Worm (Caenorhabditis elegans) whole organism, L1 larva: ENCODE measurements around the gene hsp-16.2.

ENCODE experiments used
- alr-1 ChIP-seq: fragments of 200-800 bp; sonication (Bioruptor generic); optimal IDR thresholded peaks from 2 replicates; lab custom pipeline; 2018; ENCODE audit warnings: borderline replicate concordance, mild to moderate bottlenecking, missing genetic modification characterization, missing compliant biosample characterization
- ama-1 ChIP-seq: fragments of 150-350 bp; optimal IDR thresholded peaks from 2 replicates; lab custom pipeline; 2014
- blmp-1 ChIP-seq: fragments of 150-350 bp; optimal IDR thresholded peaks from 2 replicates; lab custom pipeline; 2014; ENCODE audit warnings: missing biosample characterization, missing genetic modification characterization
- ceh-8 ChIP-seq: fragments of 200-800 bp; sonication (Bioruptor generic); optimal IDR thresholded peaks from 2 replicates; lab custom pipeline; 2018; ENCODE audit warnings: mild to moderate bottlenecking, missing genetic modification characterization, moderate library complexity, missing compliant biosample characterization
- ceh-82 ChIP-seq, 3 experiments: fragments of 150-350 bp in 1 of 3; sonication (generic microtip) in 2 of 3; optimal IDR thresholded peaks; 2 replicates each; lab custom pipeline; 2014 to 2017; ENCODE audit warnings: missing biosample characterization in 3 of 3, missing genetic modification characterization in 3 of 3
- ceh-90 ChIP-seq: sonication (generic microtip); optimal IDR thresholded peaks from 2 replicates; lab custom pipeline; 2016; ENCODE audit warnings: missing genetic modification characterization, missing compliant biosample characterization
- ces-1 ChIP-seq: fragments of 150-350 bp; optimal IDR thresholded peaks from 2 replicates; lab custom pipeline; 2014; ENCODE audit warnings: missing biosample characterization, missing genetic modification reagents, missing genetic modification characterization
- dsc-1 ChIP-seq: sonication (generic microtip); optimal IDR thresholded peaks from 2 replicates; lab custom pipeline; 2016; ENCODE audit warnings: mild to moderate bottlenecking, missing genetic modification characterization, missing compliant biosample characterization
- egl-13 ChIP-seq: sonication (generic microtip); optimal IDR thresholded peaks from 2 replicates; lab custom pipeline; 2016; ENCODE audit warnings: missing genotype, missing genetic modification reagents, missing genetic modification characterization, missing compliant biosample characterization
- egl-27 ChIP-seq, 2 experiments: fragments of 150-350 bp in 1 of 2; sonication (generic microtip); optimal IDR thresholded peaks; 3 replicates each; lab custom pipeline; 2017 to 2018; ENCODE audit warnings: missing biosample characterization in 2 of 2, missing genetic modification characterization in 2 of 2, missing genetic modification reagents in 2 of 2
- elt-2 ChIP-seq: sonication (generic microtip); optimal IDR thresholded peaks from 2 replicates; lab custom pipeline; 2016; ENCODE audit warnings: missing genetic modification characterization, mild to moderate bottlenecking, inconsistent platforms, missing compliant biosample characterization, missing genetic modification reagents
- ets-5 ChIP-seq: fragments of 200-800 bp; sonication (Bioruptor generic); IDR thresholded peaks from 2 replicates; pipeline ENCODE4 v1.3.6; 2022; ENCODE audit warnings: missing genetic modification characterization, missing compliant biosample characterization
- fkh-10 ChIP-seq: sonication (generic microtip); optimal IDR thresholded peaks from 2 replicates; lab custom pipeline; 2017; ENCODE audit warnings: missing biosample characterization, missing genetic modification reagents, missing genetic modification characterization
- fkh-8 ChIP-seq: sonication (generic microtip); optimal IDR thresholded peaks from 2 replicates; lab custom pipeline; 2016; ENCODE audit warnings: mild to moderate bottlenecking, missing genetic modification characterization, missing compliant biosample characterization
- hlh-17 ChIP-seq: fragments of 200-800 bp; sonication (Bioruptor generic); optimal IDR thresholded peaks from 2 replicates; lab custom pipeline; 2018; ENCODE audit warnings: missing genetic modification characterization, mild to moderate bottlenecking, missing compliant biosample characterization, moderate library complexity, borderline replicate concordance
- hlh-4 ChIP-seq: sonication (generic microtip); optimal IDR thresholded peaks from 2 replicates; lab custom pipeline; 2016; ENCODE audit warnings: mild to moderate bottlenecking, missing genetic modification characterization, missing compliant biosample characterization
- irx-1 ChIP-seq: sonication (generic microtip); optimal IDR thresholded peaks from 2 replicates; lab custom pipeline; 2016; ENCODE audit warnings: missing genetic modification characterization, missing compliant biosample characterization
- lin-13 ChIP-seq: fragments of 150-350 bp; optimal IDR thresholded peaks from 2 replicates; lab custom pipeline; 2014; ENCODE audit warnings: missing biosample characterization, missing genetic modification reagents, missing genetic modification characterization
- lin-35 ChIP-seq, 2 experiments: fragments of 150-350 bp; optimal IDR thresholded peaks; 2 replicates each; lab custom pipeline; 2014; ENCODE audit warnings: missing biosample characterization in 2 of 2, missing genetic modification characterization in 2 of 2, missing genetic modification reagents in 2 of 2
- mep-1 ChIP-seq: fragments of 150-350 bp; optimal IDR thresholded peaks from 2 replicates; lab custom pipeline; 2014; ENCODE audit warnings: missing biosample characterization, missing genetic modification characterization
- nhr-20 ChIP-seq: sonication (generic microtip); optimal IDR thresholded peaks from 2 replicates; lab custom pipeline; 2016; ENCODE audit warnings: mild to moderate bottlenecking, missing genetic modification characterization, missing compliant biosample characterization
- nhr-47 ChIP-seq: sonication (generic microtip); optimal IDR thresholded peaks from 2 replicates; lab custom pipeline; 2016; ENCODE audit warnings: mild to moderate bottlenecking, missing genetic modification characterization, moderate library complexity, missing compliant biosample characterization
- nhr-85 ChIP-seq: sonication (generic microtip); peaks from one replicate; lab custom pipeline; 2016; ENCODE audit warnings: missing genetic modification characterization, inconsistent platforms, missing compliant biosample characterization
- pag-3 ChIP-seq: sonication (generic microtip); optimal IDR thresholded peaks from 2 replicates; lab custom pipeline; 2017; ENCODE audit warnings: missing genetic modification characterization, mild to moderate bottlenecking, missing compliant biosample characterization, antibody characterized with exemption, borderline replicate concordance; ENCODE audit not compliant: insufficient read depth
- snpc-4 ChIP-seq: fragments of 150-350 bp; optimal IDR thresholded peaks from 2 replicates; lab custom pipeline; 2014; ENCODE audit warnings: missing biosample characterization, missing genetic modification characterization
- swsn-7 ChIP-seq: sonication (generic microtip); optimal IDR thresholded peaks from 2 replicates; lab custom pipeline; 2016; ENCODE audit warnings: missing genetic modification characterization, missing compliant biosample characterization
- unc-30 ChIP-seq: sonication (generic microtip); optimal IDR thresholded peaks from 2 replicates; lab custom pipeline; 2017; ENCODE audit warnings: missing biosample characterization, missing genetic modification characterization
- xbp-1 ChIP-seq: sonication (generic microtip); optimal IDR thresholded peaks from 2 replicates; lab custom pipeline; 2016; ENCODE audit warnings: missing genetic modification characterization, missing compliant biosample characterization
- zag-1 ChIP-seq: fragments of 150-350 bp; optimal IDR thresholded peaks from 2 replicates; lab custom pipeline; 2014; ENCODE audit warnings: missing biosample characterization, missing genetic modification characterization
- zip-4 ChIP-seq: fragments of 200-800 bp; sonication (Bioruptor generic); optimal IDR thresholded peaks from 2 replicates; lab custom pipeline; 2018; ENCODE audit warnings: mild to moderate bottlenecking, missing genetic modification characterization, moderate library complexity, missing compliant biosample characterization
- ztf-4 ChIP-seq: fragments of 150-350 bp; optimal IDR thresholded peaks from 2 replicates; lab custom pipeline; 2014; ENCODE audit warnings: missing biosample characterization, missing genetic modification characterization

hsp-16.2 gene

ce11 chrV:1804645-1805559, at the start of gene hsp-16.2, which contains the start of gene hsp-16.41 (continued):
- TF ChIP-seq blmp-1 (tag; lab: Kevin White, UChicago), result peak; percentile 11
- peak; percentile 32 to 57 for TF ChIP-seq lin-35 (GFP tag; optimal IDR thresholded peaks at IDR 0.05; lab: Kevin White, UChicago)
- no peak for TF ChIP-seq fkh-10 (GFP tag; lab: Kevin White, UChicago)
- no peak for TF ChIP-seq ces-1 (GFP tag; lab: Kevin White, UChicago)
- TF ChIP-seq egl-13, result peak; percentile 82
- TF ChIP-seq dsc-1, result peak; percentile 47
- no peak for TF ChIP-seq zag-1 (tag; lab: Kevin White, UChicago)
- TF ChIP-seq snpc-4 (tag; lab: Kevin White, UChicago), result no peak
- no peak for TF ChIP-seq ceh-90 (tag; lab: Kevin White, UChicago)
- peak; percentile 45 for TF ChIP-seq nhr-85 (tag; lab: Kevin White, UChicago)

ce11 chrV:1849992-1850391, 45.2 kb upstream of the hsp-16.2 start:
- TF ChIP-seq ceh-8 (GFP tag; lab: Kevin White, UChicago), result peak; percentile 57

- TF ChIP-seq egl-27 (tag; optimal IDR thresholded peaks at IDR 0.05; lab: Kevin White, UChicago) (no peak), nhr-85 (tag; lab: Kevin White, UChicago) (no peak), unc-30 (tag; lab: Kevin White, UChicago) (no peak), zip-4 (GFP tag; lab: Kevin White, UChicago) (no peak), pag-3 (tag; lab: Kevin White, UChicago) (no peak), mep-1 (tag; lab: Kevin White, UChicago) (no peak), nhr-47 (tag; lab: Kevin White, UChicago) (no peak), lin-13 (GFP tag; lab: Kevin White, UChicago) (no peak), swsn-7 (tag; lab: Kevin White, UChicago) (no peak), hlh-17 (GFP tag; lab: Kevin White, UChicago) (no peak), nhr-20 (no peak), hlh-4 (tag; lab: Kevin White, UChicago) (no peak), ama-1 (no peak), alr-1 (tag; lab: Kevin White, UChicago) (no peak)
Measured at ce11 chrV:1848590-1848989, 43.8 kb upstream of the hsp-16.2 start.

ce11 chrV:1845977-1846376, 41.2 kb upstream of the hsp-16.2 start, which contains the start of gene T10B5.7:
Gene T10B5.7, plus strand, starts transcription at chrV:1846201.
- TF ChIP-seq elt-2 (tag; lab: Kevin White, UChicago), result peak; percentile 42
- no peak for TF ChIP-seq ceh-82 (tag; optimal IDR thresholded peaks at IDR 0.05; lab: Kevin White, UChicago)
- TF ChIP-seq xbp-1 (tag; lab: Kevin White, UChicago), result no peak
- no peak for TF ChIP-seq ztf-4

ce11 chrV:1841744-1842143, 37.0 kb upstream of the hsp-16.2 start, which contains the start of gene T10B5.8:
Gene T10B5.8, plus strand, starts transcription at chrV:1842044.
- no peak for TF ChIP-seq ets-5 (GFP tag; lab: Robert Waterston, UW)
- TF ChIP-seq nhr-85 (tag; lab: Kevin White, UChicago), result no peak
- no peak for TF ChIP-seq nhr-47 (tag; lab: Kevin White, UChicago)
- no peak for TF ChIP-seq irx-1
- no peak for TF ChIP-seq alr-1 (tag; lab: Kevin White, UChicago)
- TF ChIP-seq fkh-8 (tag; lab: Kevin White, UChicago), result no peak
- TF ChIP-seq elt-2 (tag; lab: Kevin White, UChicago), result no peak
